Worm (Caenorhabditis elegans): ENCODE data around the gene F52H2.1.

F52H2.1 gene

ce11 chrX:2527877-2528276 lies 45.0 kb upstream of the F52H2.1 start (continued):
- TF ChIP-seq lin-15B (tag; optimal IDR thresholded peaks at IDR 0.05): no peak
- TF ChIP-seq cey-2 (tag; optimal IDR thresholded peaks at IDR 0.05; ENCODE audit: borderline replicate concordance, insufficient read depth): no peak
- TF ChIP-seq madf-5 (GFP tag; IDR thresholded peaks at IDR 0.05): 0 out of 4 replicates have a peak, but pooled peaks of 1 of the 2 experiments have one; percentile 62
- TF ChIP-seq Y105C5A.15 (GFP tag; IDR thresholded peaks at IDR 0.05): no peak
- peak; percentile 37 for TF ChIP-seq F37D6.2 (tag; optimal IDR thresholded peaks at IDR 0.05)
- TF ChIP-seq lsy-2 (tag; optimal IDR thresholded peaks at IDR 0.05): peak in 1 of 2 experiments; percentile 46
- 0 out of 2 replicates have a peak, but pooled peaks have one; percentile 37 for TF ChIP-seq nhr-41 (GFP tag; IDR thresholded peaks at IDR 0.05)
- TF ChIP-seq D1046.2 (GFP tag; IDR thresholded peaks at IDR 0.05): 0 out of 2 replicates have a peak, but pooled peaks have one; percentile 63
- peak; percentile 68; the same call in 1 of the 2 replicates for TF ChIP-seq snpc-1.2 (GFP tag; IDR thresholded peaks at IDR 0.05)
- TF ChIP-seq dve-1 (tag; optimal IDR thresholded peaks at IDR 0.05; ENCODE audit: insufficient read depth): no peak
- peak in 1 of 2 experiments; percentile 75 for TF ChIP-seq daf-16 (GFP tag; optimal IDR thresholded peaks at IDR 0.05)
- peak; percentile 66 for TF ChIP-seq daf-16 (tag; optimal IDR thresholded peaks at IDR 0.05)
- TF ChIP-seq arid-1 (GFP tag; conservative IDR thresholded peaks at IDR 0.05): peak; percentile 67
- TF ChIP-seq pqm-1 (tag; optimal IDR thresholded peaks at IDR 0.05): no peak
- TF ChIP-seq hmg-1.1 (GFP tag; IDR thresholded peaks at IDR 0.05): peak; percentile 78
- TF ChIP-seq daf-12 (tag; optimal IDR thresholded peaks at IDR 0.05): no peak
- peak; percentile 12 for TF ChIP-seq hlh-30 (tag; optimal IDR thresholded peaks at IDR 0.05; ENCODE audit: insufficient read depth)
- peak; percentile 52 for TF ChIP-seq F10B5.3 (tag; optimal IDR thresholded peaks at IDR 0.05)
- TF ChIP-seq duxl-1 (tag; optimal IDR thresholded peaks at IDR 0.05; ENCODE audit: poor library complexity): no peak
- peak; percentile 56 for TF ChIP-seq mep-1 (tag; optimal IDR thresholded peaks at IDR 0.05)
- peak; percentile 57 for TF ChIP-seq ceh-44 (GFP tag; IDR thresholded peaks at IDR 0.05)
- TF ChIP-seq lin-13 (GFP tag; optimal IDR thresholded peaks at IDR 0.05): no peak
- TF ChIP-seq egl-43 (GFP tag; IDR thresholded peaks at IDR 0.05): peak; percentile 87
- TF ChIP-seq nhr-102 (tag; optimal IDR thresholded peaks at IDR 0.05): peak; percentile 37
- TF ChIP-seq rbr-2 (tag; optimal IDR thresholded peaks at IDR 0.05): peak; percentile 39
- TF ChIP-seq ceh-20 (GFP tag; IDR thresholded peaks at IDR 0.05): no peak
- TF ChIP-seq nhr-77 (tag; optimal IDR thresholded peaks at IDR 0.05): no peak
- TF ChIP-seq unc-39 (tag; optimal IDR thresholded peaks at IDR 0.05): no peak
- TF ChIP-seq daf-8 (GFP tag; IDR thresholded peaks at IDR 0.05): no peak
- 0 out of 2 replicates have a peak, but pooled peaks have one; percentile 47 for TF ChIP-seq F26F4.8 (GFP tag; conservative IDR thresholded peaks at IDR 0.05)
- peak; percentile 2 for TF ChIP-seq zfp-2 (tag; optimal IDR thresholded peaks at IDR 0.05)
- TF ChIP-seq php-3 (GFP tag; IDR thresholded peaks at IDR 0.05): peak; percentile 57
- TF ChIP-seq ctbp-1 (GFP tag; IDR thresholded peaks at IDR 0.05): peak; percentile 59; the same call in 1 of the 2 replicates
- TF ChIP-seq nhr-48 (tag; optimal IDR thresholded peaks at IDR 0.05): no peak
- TF ChIP-seq zip-2 (tag; optimal IDR thresholded peaks at IDR 0.05): no peak
- TF ChIP-seq ama-1 (optimal IDR thresholded peaks at IDR 0.05): no peak
- TF ChIP-seq mdl-1 (tag; optimal IDR thresholded peaks at IDR 0.05): no peak
- no peak for TF ChIP-seq lin-39 (tag; optimal IDR thresholded peaks at IDR 0.05)
- no peak for TF ChIP-seq lir-3 (tag; optimal IDR thresholded peaks at IDR 0.05)
- TF ChIP-seq dmd-8 (GFP tag; IDR thresholded peaks at IDR 0.05): peak; percentile 64; the same call in 1 of the 2 replicates
- TF ChIP-seq nhr-28 (tag; optimal IDR thresholded peaks at IDR 0.05): no peak
- no peak for TF ChIP-seq ZK546.5 (tag; optimal IDR thresholded peaks at IDR 0.05)
- no peak for TF ChIP-seq aly-2 (tag; optimal IDR thresholded peaks at IDR 0.05)
- peak; percentile 34 for TF ChIP-seq spr-3 (GFP tag; optimal IDR thresholded peaks at IDR 0.05)
- peak; percentile 33 for TF ChIP-seq F49E8.2 (tag; optimal IDR thresholded peaks at IDR 0.05; ENCODE audit: borderline replicate concordance)
- TF ChIP-seq zfp-3 (GFP tag; conservative IDR thresholded peaks at IDR 0.05): peak; percentile 63; the same call in 1 of the 2 replicates
- no peak for TF ChIP-seq lin-29 (GFP tag; IDR thresholded peaks at IDR 0.05)
- TF ChIP-seq dmd-9 (GFP tag; IDR thresholded peaks at IDR 0.05): peak; percentile 79
- no peak for TF ChIP-seq ztf-11 (tag; optimal IDR thresholded peaks at IDR 0.05)
- peak; percentile 4 for TF ChIP-seq fkh-10 (GFP tag; optimal IDR thresholded peaks at IDR 0.05)
- TF ChIP-seq lin-1 (GFP tag; IDR thresholded peaks at IDR 0.05): peak; percentile 76
